Fruit fly (Drosophila melanogaster) whole organism, embryonic: Measurements from ENCODE around the gene Eo.

Experiments used
- ATbp ChIP-seq: fragments of 200-800 bp; sonication (Bioruptor generic); optimal IDR thresholded peaks from 2 replicates; lab custom pipeline; 2017; ENCODE audit warnings: missing biosample characterization, mild to moderate bottlenecking, missing genetic modification characterization, missing genetic modification reagents
- Ada2b ChIP-seq: fragments of 200-800 bp; sonication (Bioruptor generic); IDR thresholded peaks from 2 replicates; pipeline ENCODE4 v1.3.6; 2022; ENCODE audit warnings: missing biosample characterization, missing genetic modification characterization
- Antp ChIP-seq: fragments of 200-800 bp; sonication (Bioruptor generic); optimal IDR thresholded peaks from 3 replicates; lab custom pipeline; 2016; ENCODE audit warnings: missing biosample characterization, missing genetic modification characterization
- Asciz ChIP-seq: fragments of 200-800 bp; sonication (Bioruptor generic); optimal IDR thresholded peaks from 2 replicates; lab custom pipeline; 2017; ENCODE audit warnings: missing biosample characterization, mild to moderate bottlenecking, missing genetic modification characterization, missing genetic modification reagents
- Atf3 ChIP-seq: fragments of 200-800 bp; sonication (Bioruptor generic); optimal IDR thresholded peaks from 3 replicates; lab custom pipeline; 2016; ENCODE audit warnings: missing biosample characterization, missing genetic modification characterization
- B-H2 ChIP-seq: fragments of 200-800 bp; sonication (Bioruptor generic); optimal IDR thresholded peaks from 2 replicates; lab custom pipeline; 2018; ENCODE audit warnings: missing biosample characterization, mild to moderate bottlenecking, missing genetic modification characterization
- BEAF-32 ChIP-seq: fragments of 200-800 bp; sonication (Bioruptor generic); optimal IDR thresholded peaks from 3 replicates; lab custom pipeline; 2017; ENCODE audit warnings: missing biosample characterization, missing genetic modification characterization, mild to moderate bottlenecking, moderate library complexity, missing genetic modification reagents
- CG10147 ChIP-seq: fragments of 200-800 bp; sonication (Bioruptor generic); optimal IDR thresholded peaks from 2 replicates; lab custom pipeline; 2019; ENCODE audit warnings: missing biosample characterization, mild to moderate bottlenecking, missing genetic modification characterization, moderate library complexity
- CG10565 ChIP-seq: fragments of 200-800 bp; sonication (Bioruptor generic); optimal IDR thresholded peaks from 3 replicates; lab custom pipeline; 2016; ENCODE audit warnings: missing biosample characterization, mild to moderate bottlenecking, missing genetic modification characterization
- CG11695 ChIP-seq: fragments of 200-800 bp; sonication (Bioruptor generic); IDR thresholded peaks from 3 replicates; pipeline ENCODE4 v1.3.6; 2022; ENCODE audit warnings: missing biosample characterization, missing genetic modification characterization
- CG1529 ChIP-seq: fragments of 200-800 bp; sonication (Bioruptor generic); optimal IDR thresholded peaks from 3 replicates; lab custom pipeline; 2018; ENCODE audit warnings: missing biosample characterization, missing genetic modification characterization
- CG34224 ChIP-seq: fragments of 200-800 bp; sonication (Bioruptor generic); IDR thresholded peaks from 3 replicates; pipeline ENCODE4 v1.3.6; 2022; ENCODE audit warnings: missing biosample characterization, missing genetic modification characterization; ENCODE audit not compliant: partially characterized antibody
- CG3726 ChIP-seq: fragments of 200-800 bp; sonication (Bioruptor generic); IDR thresholded peaks from 3 replicates; pipeline ENCODE4, ENCODE4 v1.3.6; 2022; ENCODE audit warnings: missing biosample characterization, missing genetic modification characterization
- CG4360 ChIP-seq: fragments of 200-800 bp; sonication (Bioruptor generic); IDR thresholded peaks from 2 replicates; pipeline ENCODE4 v1.3.6; 2022; ENCODE audit warnings: missing biosample characterization, missing genetic modification characterization
- CG4424 ChIP-seq: fragments of 200-800 bp; sonication (Bioruptor generic); optimal IDR thresholded peaks from 3 replicates; lab custom pipeline; 2016; ENCODE audit warnings: missing biosample characterization, missing genetic modification characterization
- CG5245 ChIP-seq: fragments of 200-800 bp; sonication (Bioruptor generic); optimal IDR thresholded peaks from 3 replicates; lab custom pipeline; 2016; ENCODE audit warnings: missing biosample characterization, missing genetic modification characterization
- CG6272 ChIP-seq: fragments of 200-800 bp; sonication (Bioruptor generic); IDR thresholded peaks from 2 replicates; pipeline ENCODE4 v1.3.6; 2022; ENCODE audit warnings: missing biosample characterization, missing genetic modification characterization
- CG7786 ChIP-seq: fragments of 200-800 bp; sonication (Bioruptor generic); optimal IDR thresholded peaks from 2 replicates; lab custom pipeline; 2016; ENCODE audit warnings: missing biosample characterization, missing genetic modification characterization
- CG8281 ChIP-seq: fragments of 200-800 bp; sonication (Bioruptor generic); optimal IDR thresholded peaks from 2 replicates; lab custom pipeline; 2018; ENCODE audit warnings: missing biosample characterization, mild to moderate bottlenecking, missing genetic modification characterization, moderate library complexity
- CG8359 ChIP-seq: fragments of 200-800 bp; sonication (Bioruptor generic); optimal IDR thresholded peaks from 2 replicates; lab custom pipeline; 2017; ENCODE audit warnings: missing biosample characterization, mild to moderate bottlenecking, missing genetic modification characterization, borderline replicate concordance
- CG8388 ChIP-seq: fragments of 200-800 bp; sonication (Bioruptor generic); optimal IDR thresholded peaks from 2 replicates; lab custom pipeline; 2019; ENCODE audit warnings: missing biosample characterization, mild to moderate bottlenecking, missing genetic modification characterization, moderate library complexity
- CG9797 ChIP-seq: fragments of 200-800 bp; sonication (Bioruptor generic); optimal IDR thresholded peaks from 3 replicates; lab custom pipeline; 2018; ENCODE audit warnings: missing biosample characterization, mild to moderate bottlenecking, missing genetic modification characterization
- CTCF ChIP-seq: fragments of 200-800 bp; sonication (Bioruptor generic); optimal IDR thresholded peaks from 2 replicates; lab custom pipeline; 2017; ENCODE audit warnings: missing biosample characterization, mild to moderate bottlenecking, missing genetic modification characterization, moderate library complexity
- Dll ChIP-seq: fragments of 200-800 bp; sonication (Bioruptor generic); IDR thresholded peaks from 4 replicates; pipeline ENCODE4 v1.3.6; 2022; ENCODE audit warnings: missing biosample characterization, missing genetic modification characterization; ENCODE audit not compliant: partially characterized antibody
- Doc3 ChIP-seq: fragments of 200-800 bp; sonication (Bioruptor generic); IDR thresholded peaks from 3 replicates; pipeline ENCODE4 v1.3.6; 2022; ENCODE audit warnings: missing biosample characterization, missing genetic modification characterization; ENCODE audit not compliant: partially characterized antibody
- H15 ChIP-seq: fragments of 200-800 bp; sonication (Bioruptor generic); IDR thresholded peaks from 3 replicates; pipeline ENCODE4 v1.3.6; 2022; ENCODE audit warnings: missing biosample characterization, missing genetic modification characterization
- HHEX ChIP-seq: fragments of 200-800 bp; sonication (Bioruptor generic); optimal IDR thresholded peaks from 3 replicates; lab custom pipeline; 2017; ENCODE audit warnings: missing biosample characterization, mild to moderate bottlenecking, missing genetic modification characterization, missing genetic modification reagents
- Hey ChIP-seq: fragments of 200-800 bp; sonication (Bioruptor generic); optimal IDR thresholded peaks from 3 replicates; lab custom pipeline; 2018; ENCODE audit warnings: missing biosample characterization, mild to moderate bottlenecking, missing genetic modification characterization
- MBD-R2 ChIP-seq: fragments of 200-800 bp; sonication (Bioruptor generic); IDR thresholded peaks from 2 replicates; pipeline ENCODE4 v1.3.6; 2022; ENCODE audit warnings: missing biosample characterization, missing genetic modification characterization
- Meics ChIP-seq: fragments of 200-800 bp; sonication (Bioruptor generic); optimal IDR thresholded peaks from 2 replicates; lab custom pipeline; 2017; ENCODE audit warnings: missing biosample characterization, mild to moderate bottlenecking, missing genetic modification characterization
- Neu2 ChIP-seq: fragments of 200-800 bp; sonication (Bioruptor generic); optimal IDR thresholded peaks from 3 replicates; lab custom pipeline; 2016; ENCODE audit warnings: missing biosample characterization, missing genetic modification characterization, borderline replicate concordance
- Nf-YB ChIP-seq: fragments of 200-800 bp; sonication (Bioruptor generic); optimal IDR thresholded peaks from 3 replicates; lab custom pipeline; 2019; ENCODE audit warnings: missing biosample characterization, mild to moderate bottlenecking, missing genetic modification characterization, moderate library complexity
- Scr ChIP-seq: fragments of 200-800 bp; sonication (Bioruptor generic); IDR thresholded peaks from 2 replicates; pipeline ENCODE4 v1.3.6; 2022; ENCODE audit warnings: missing biosample characterization, missing genetic modification characterization; ENCODE audit not compliant: partially characterized antibody
- Sox102F ChIP-seq: fragments of 200-800 bp; sonication (Bioruptor generic); optimal IDR thresholded peaks from 2 replicates; lab custom pipeline; 2018; ENCODE audit warnings: missing biosample characterization, mild to moderate bottlenecking, missing genetic modification characterization, moderate library complexity
- bcd ChIP-seq: fragments of 200-800 bp; sonication (Bioruptor generic); optimal IDR thresholded peaks from 2 replicates; lab custom pipeline; 2017; ENCODE audit warnings: missing biosample characterization, mild to moderate bottlenecking, missing genetic modification characterization
- bsh ChIP-seq, 2 experiments: fragments of 200-800 bp; sonication (Bioruptor generic); optimal IDR thresholded peaks; 2 replicates each; lab custom pipeline; 2017 to 2018; ENCODE audit warnings: mild to moderate bottlenecking in 2 of 2, missing biosample characterization in 2 of 2, missing genetic modification characterization in 2 of 2, moderate library complexity in 1 of 2
- ci ChIP-seq: fragments of 200-800 bp; sonication (Bioruptor generic); IDR thresholded peaks from 3 replicates; pipeline ENCODE4 v1.3.6; 2022; ENCODE audit warnings: missing biosample characterization, missing genetic modification characterization
- dan ChIP-seq: fragments of 200-800 bp; sonication (Bioruptor generic); IDR thresholded peaks from 2 replicates; pipeline ENCODE4 v1.3.6; 2022; ENCODE audit warnings: missing biosample characterization, missing genetic modification characterization
- gfzf ChIP-seq: fragments of 200-800 bp; sonication (Bioruptor generic); optimal IDR thresholded peaks from 2 replicates; lab custom pipeline; 2016; ENCODE audit warnings: missing biosample characterization, mild to moderate bottlenecking, missing genetic modification characterization, moderate library complexity
- gro ChIP-seq: fragments of 200-800 bp; sonication (Bioruptor generic); optimal IDR thresholded peaks from 2 replicates; lab custom pipeline; 2016; ENCODE audit warnings: missing biosample characterization, missing genetic modification characterization
- gsb-n ChIP-seq: fragments of 200-800 bp; sonication (Bioruptor generic); optimal IDR thresholded peaks from 3 replicates; lab custom pipeline; 2018; ENCODE audit warnings: missing biosample characterization, mild to moderate bottlenecking, missing genetic modification characterization
- her ChIP-seq: fragments of 200-800 bp; sonication (Bioruptor generic); optimal IDR thresholded peaks from 2 replicates; lab custom pipeline; 2016; ENCODE audit warnings: missing biosample characterization, missing genetic modification characterization
- kah ChIP-seq: fragments of 200-800 bp; sonication (Bioruptor generic); optimal IDR thresholded peaks from 2 replicates; lab custom pipeline; 2018; ENCODE audit warnings: missing biosample characterization, mild to moderate bottlenecking, missing genetic modification characterization
- ken ChIP-seq: fragments of 200-800 bp; sonication (Bioruptor generic); IDR thresholded peaks from 3 replicates; pipeline ENCODE4 v1.3.6; 2022; ENCODE audit warnings: missing biosample characterization, missing genetic modification characterization
- lbe ChIP-seq: fragments of 200-800 bp; sonication (Bioruptor generic); optimal IDR thresholded peaks from 2 replicates; lab custom pipeline; 2016; ENCODE audit warnings: missing biosample characterization, mild to moderate bottlenecking, missing genetic modification characterization
- odd ChIP-seq: fragments of 200-800 bp; sonication (Bioruptor generic); optimal IDR thresholded peaks from 2 replicates; lab custom pipeline; 2017; ENCODE audit warnings: missing biosample characterization, mild to moderate bottlenecking, missing genetic modification characterization
- shn ChIP-seq: fragments of 200-800 bp; sonication (Bioruptor generic); optimal IDR thresholded peaks from 3 replicates; lab custom pipeline; 2016; ENCODE audit warnings: missing biosample characterization, missing genetic modification characterization
- sim ChIP-seq: fragments of 200-800 bp; sonication (Bioruptor generic); IDR thresholded peaks from 2 replicates; pipeline ENCODE4 v1.3.6; 2022; ENCODE audit warnings: missing biosample characterization, missing genetic modification characterization
- usp ChIP-seq: fragments of >200 bp; optimal IDR thresholded peaks from 2 replicates; lab custom pipeline; 2017; ENCODE audit warnings: missing biosample characterization, missing genetic modification characterization
- wdn ChIP-seq: fragments of 200-800 bp; sonication (Bioruptor generic); IDR thresholded peaks from 2 replicates; pipeline ENCODE4 v1.3.6; 2022; ENCODE audit warnings: missing biosample characterization, missing genetic modification characterization

Eo gene

dm6 chrX:14955050-14955783 is 36.6 kb upstream of the Eo start, which contains the start of the genes CG9030 and eag (continued):
- TF ChIP-seq CG10147 (GFP tag; lab: Kevin White, UChicago) (no peak), CG1529 (GFP tag; lab: Kevin White, UChicago) (no peak), CTCF (GFP tag; lab: Kevin White, UChicago) (peak; percentile 93), usp (GFP tag; lab: Kevin White, UChicago) (no peak), gsb-n (tag; lab: Kevin White, UChicago) (no peak), her (no peak), MBD-R2 (0 out of 2 replicates have a peak, but pooled peaks have one; percentile 14), H15 (GFP tag; lab: Robert Waterston, UW) (no peak), lbe (GFP tag; lab: Kevin White, UChicago) (no peak), Ada2b (GFP tag; lab: Robert Waterston, UW) (no peak), Dll (GFP tag; lab: Robert Waterston, UW) (peak; percentile 88), Sox102F (GFP tag; lab: Kevin White, UChicago) (no peak), CG7786 (GFP tag; lab: Kevin White, UChicago) (no peak), kah (no peak), CG10565 (GFP tag; lab: Kevin White, UChicago) (no peak), Atf3 (no peak), ci (no peak), CG3726 (GFP tag; lab: Robert Waterston, UW) (no peak), CG9797 (GFP tag; lab: Kevin White, UChicago) (peak; percentile 9), bsh (GFP tag; optimal IDR thresholded peaks at IDR 0.05; lab: Kevin White, UChicago) (no peak), sim (GFP tag; lab: Robert Waterston, UW) (no peak), Meics (GFP tag; lab: Kevin White, UChicago) (no peak), Scr (peak; percentile 82), CG4360 (no peak), Neu2 (GFP tag; lab: Kevin White, UChicago) (peak; percentile 87), CG8359 (GFP tag; lab: Kevin White, UChicago) (no peak), bcd (GFP tag; lab: Kevin White, UChicago) (peak; percentile 17), CG4424 (no peak), odd (GFP tag; lab: Kevin White, UChicago) (no peak), HHEX (no peak), CG6272 (GFP tag; lab: Robert Waterston, UW) (0 out of 2 replicates have a peak, but pooled peaks have one; percentile 38), shn (GFP tag; lab: Kevin White, UChicago) (no peak), CG11695 (no peak), CG34224 (GFP tag; lab: Robert Waterston, UW) (peak; percentile 85), CG5245 (GFP tag; lab: Kevin White, UChicago) (no peak), wdn (no peak), Hey (tag; lab: Kevin White, UChicago) (peak; percentile 62), ATbp (GFP tag; lab: Kevin White, UChicago) (no peak), CG8281 (no peak), Doc3 (GFP tag; lab: Robert Waterston, UW) (peak; percentile 84), BEAF-32 (GFP tag; lab: Kevin White, UChicago) (peak; percentile 88), Antp (GFP tag; lab: Kevin White, UChicago) (no peak), CG8388 (GFP tag; lab: Kevin White, UChicago) (no peak), ken (no peak), B-H2 (GFP tag; lab: Kevin White, UChicago) (no peak), gro (GFP tag; lab: Kevin White, UChicago) (no peak), dan (GFP tag; lab: Robert Waterston, UW) (no peak), Nf-YB (no peak), gfzf (GFP tag; lab: Kevin White, UChicago) (peak; percentile 31), Asciz (GFP tag; lab: Kevin White, UChicago) (no peak)
